Worm (Caenorhabditis elegans): Measurements from ENCODE around the gene cnc-11.

DNA sequence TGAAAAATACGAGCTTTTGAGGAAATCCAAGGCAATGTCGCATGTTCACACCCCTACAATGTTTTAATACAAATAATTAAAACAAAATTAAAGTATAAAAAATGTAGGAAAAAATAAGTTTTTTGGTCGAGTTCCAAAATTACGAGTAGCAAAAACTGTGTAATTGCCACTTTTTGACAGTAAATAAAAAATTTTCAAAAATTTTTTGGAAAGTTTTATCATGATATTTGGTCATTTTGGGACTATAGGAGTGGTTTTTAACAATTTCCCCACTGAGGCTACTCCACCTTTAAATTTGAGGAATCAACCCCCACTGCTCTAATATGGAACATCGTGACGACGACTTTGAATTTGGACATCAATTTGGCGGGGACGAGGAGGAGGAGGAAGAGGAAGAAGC, 25.3 kb downstream of the cnc-11 start, which contains the start of gene gid-8:
- TF ChIP-seq spr-1 (tag; optimal IDR thresholded peaks at IDR 0.05) (no peak), ceh-82 (tag; optimal IDR thresholded peaks at IDR 0.05) (no peak), mxl-3 (GFP tag; optimal IDR thresholded peaks at IDR 0.05) (no peak), zag-1 (tag; optimal IDR thresholded peaks at IDR 0.05) (no peak), lin-15B (tag; optimal IDR thresholded peaks at IDR 0.05) (no peak), skn-1 (tag; optimal IDR thresholded peaks at IDR 0.05) (no peak), unc-62 (GFP tag; optimal IDR thresholded peaks at IDR 0.05 in 1 of 2) (no peak), unc-62 (tag; optimal IDR thresholded peaks at IDR 0.05) (no peak)

Measured in whole organism, L4 larva.